Fruit fly (Drosophila melanogaster) whole organism, embryonic: ENCODE results near the gene aqz.

Experiments
- Asciz ChIP-seq: fragments of 200-800 bp; sonication (Bioruptor generic); optimal IDR thresholded peaks from 2 replicates; lab custom pipeline; 2017; ENCODE audit warnings: missing biosample characterization, mild to moderate bottlenecking, missing genetic modification characterization, missing genetic modification reagents
- Bdp1 ChIP-seq: fragments of 200-800 bp; sonication (Bioruptor generic); optimal IDR thresholded peaks from 3 replicates; lab custom pipeline; 2016; ENCODE audit warnings: missing biosample characterization, missing genetic modification characterization
- CG10543 ChIP-seq: fragments of 200-800 bp; sonication (Bioruptor generic); optimal IDR thresholded peaks from 3 replicates; lab custom pipeline; 2017; ENCODE audit warnings: missing biosample characterization, mild to moderate bottlenecking, missing genetic modification characterization, moderate library complexity
- CG10959 ChIP-seq: fragments of 200-800 bp; sonication (Bioruptor generic); IDR thresholded peaks from 2 replicates; pipeline ENCODE4 v1.3.6; 2022; ENCODE audit warnings: missing biosample characterization, missing genetic modification characterization
- CG12299 ChIP-seq: fragments of 200-800 bp; sonication (Bioruptor generic); optimal IDR thresholded peaks from 2 replicates; lab custom pipeline; 2018; ENCODE audit warnings: missing biosample characterization, mild to moderate bottlenecking, missing genetic modification characterization
- CG12659 ChIP-seq: fragments of 200-800 bp; sonication (Bioruptor generic); optimal IDR thresholded peaks from 3 replicates; lab custom pipeline; 2017; ENCODE audit warnings: mild to moderate bottlenecking, missing biosample characterization, missing genetic modification reagents, missing genetic modification characterization
- CG14710 ChIP-seq: fragments of 200-800 bp; sonication (Bioruptor generic); optimal IDR thresholded peaks from 3 replicates; lab custom pipeline; 2019; ENCODE audit warnings: missing biosample characterization, mild to moderate bottlenecking, missing genetic modification characterization, moderate library complexity
- CG16779 ChIP-seq: fragments of 200-800 bp; sonication (Bioruptor generic); IDR thresholded peaks from 2 replicates; pipeline ENCODE4 v1.3.6; 2022; ENCODE audit warnings: missing biosample characterization, missing genetic modification characterization
- CG17802 ChIP-seq: fragments of 200-800 bp; sonication (Bioruptor generic); optimal IDR thresholded peaks from 2 replicates; lab custom pipeline; 2018; ENCODE audit warnings: missing biosample characterization, mild to moderate bottlenecking, missing genetic modification characterization, moderate library complexity
- CG1832 ChIP-seq: fragments of 200-800 bp; sonication (Bioruptor generic); optimal IDR thresholded peaks from 2 replicates; lab custom pipeline; 2017; ENCODE audit warnings: missing biosample characterization, mild to moderate bottlenecking, missing genetic modification characterization, inconsistent platforms
- CG2712 ChIP-seq: fragments of 200-800 bp; optimal IDR thresholded peaks from 3 replicates; lab custom pipeline; 2019; ENCODE audit warnings: missing biosample characterization, mild to moderate bottlenecking, missing genetic modification characterization, moderate library complexity
- CG30403 ChIP-seq: fragments of 200-800 bp; sonication (Bioruptor generic); optimal IDR thresholded peaks from 3 replicates; lab custom pipeline; 2016; ENCODE audit warnings: missing biosample characterization, missing genetic modification characterization
- CG32532 ChIP-seq: fragments of 200-800 bp; sonication (Bioruptor generic); IDR thresholded peaks from 2 replicates; pipeline ENCODE4 v1.3.6; 2022; ENCODE audit warnings: missing biosample characterization, missing genetic modification characterization
- CG4282 ChIP-seq: fragments of 200-800 bp; sonication (Bioruptor generic); optimal IDR thresholded peaks from 2 replicates; lab custom pipeline; 2016; ENCODE audit warnings: missing biosample characterization, missing genetic modification characterization
- CG6175 ChIP-seq: fragments of 200-800 bp; sonication (Bioruptor generic); IDR thresholded peaks from 3 replicates; pipeline ENCODE4 v1.3.6; 2022; ENCODE audit warnings: missing biosample characterization, missing genetic modification characterization
- CG7963 ChIP-seq: fragments of 200-800 bp; sonication (Bioruptor generic); IDR thresholded peaks from 3 replicates; pipeline ENCODE4 v1.3.6; 2022; ENCODE audit warnings: missing biosample characterization, missing genetic modification characterization; ENCODE audit not compliant: partially characterized antibody
- CG9727 ChIP-seq: fragments of 200-800 bp; sonication (Bioruptor generic); optimal IDR thresholded peaks from 3 replicates; lab custom pipeline; 2017; ENCODE audit warnings: missing biosample characterization, mild to moderate bottlenecking, missing genetic modification characterization
- Chrac-16 ChIP-seq: fragments of 200-800 bp; sonication (Bioruptor generic); optimal IDR thresholded peaks from 3 replicates; lab custom pipeline; 2016; ENCODE audit warnings: missing biosample characterization, missing genetic modification characterization
- Dek ChIP-seq: fragments of 200-800 bp; sonication (Bioruptor generic); optimal IDR thresholded peaks from 3 replicates; lab custom pipeline; 2019; ENCODE audit warnings: missing biosample characterization, mild to moderate bottlenecking, missing genetic modification characterization, moderate library complexity
- Gsc ChIP-seq: fragments of 200-800 bp; sonication (Bioruptor generic); IDR thresholded peaks from 2 replicates; pipeline ENCODE4 v1.3.6; 2022; ENCODE audit warnings: missing biosample characterization, missing genetic modification characterization
- HLH4C ChIP-seq: fragments of 200-800 bp; sonication (Bioruptor generic); IDR thresholded peaks from 3 replicates; pipeline ENCODE4 v1.3.6; 2022; ENCODE audit warnings: missing biosample characterization, missing genetic modification characterization; ENCODE audit not compliant: partially characterized antibody
- MTF-1 ChIP-seq: fragments of 200-800 bp; sonication (Bioruptor generic); optimal IDR thresholded peaks from 2 replicates; lab custom pipeline; 2018; ENCODE audit warnings: missing biosample characterization, mild to moderate bottlenecking, missing genetic modification characterization, borderline replicate concordance
- Rx ChIP-seq: fragments of 200-800 bp; sonication (Bioruptor generic); IDR thresholded peaks from 2 replicates; pipeline ENCODE4 v1.3.6; 2022; ENCODE audit warnings: missing biosample characterization, missing genetic modification characterization
- Scr ChIP-seq: fragments of 200-800 bp; sonication (Bioruptor generic); IDR thresholded peaks from 2 replicates; pipeline ENCODE4 v1.3.6; 2022; ENCODE audit warnings: missing biosample characterization, missing genetic modification characterization; ENCODE audit not compliant: partially characterized antibody
- Sry-β ChIP-seq: fragments of 200-800 bp; sonication (Bioruptor generic); optimal IDR thresholded peaks from 2 replicates; lab custom pipeline; 2018; ENCODE audit warnings: missing biosample characterization, mild to moderate bottlenecking, missing genetic modification characterization, moderate library complexity
- Sry-δ ChIP-seq: fragments of 200-800 bp; sonication (Bioruptor generic); optimal IDR thresholded peaks from 2 replicates; lab custom pipeline; 2016; ENCODE audit warnings: missing biosample characterization, missing genetic modification characterization
- Trl ChIP-seq, 3 experiments: fragments of >200 bp in 2 of 3; fragments of 200-800 bp in 1 of 3; sonication (Bioruptor generic) in 1 of 3; optimal IDR thresholded peaks; 2 replicates in 1 of 3; 3 replicates in 2 of 3; lab custom pipeline; 2016 to 2017; ENCODE audit warnings: missing biosample characterization in 1 of 3, missing genetic modification characterization in 1 of 3
- ab ChIP-seq: fragments of 200-800 bp; sonication (Bioruptor generic); optimal IDR thresholded peaks from 2 replicates; lab custom pipeline; 2016; ENCODE audit warnings: missing biosample characterization, missing genetic modification characterization
- bcd ChIP-seq: fragments of 200-800 bp; sonication (Bioruptor generic); optimal IDR thresholded peaks from 2 replicates; lab custom pipeline; 2017; ENCODE audit warnings: missing biosample characterization, mild to moderate bottlenecking, missing genetic modification characterization
- dan ChIP-seq: fragments of 200-800 bp; sonication (Bioruptor generic); IDR thresholded peaks from 2 replicates; pipeline ENCODE4 v1.3.6; 2022; ENCODE audit warnings: missing biosample characterization, missing genetic modification characterization
- dimm ChIP-seq: fragments of 200-800 bp; sonication (Bioruptor generic); IDR thresholded peaks from 2 replicates; pipeline ENCODE4 v1.3.6; 2022; ENCODE audit warnings: missing biosample characterization, missing genetic modification characterization
- eve ChIP-seq, 2 experiments: fragments of >200 bp; optimal IDR thresholded peaks; 2 replicates each; lab custom pipeline; 2017; ENCODE audit warnings: missing biosample characterization in 2 of 2, missing genetic modification characterization in 2 of 2
- fd3F ChIP-seq: fragments of 200-800 bp; sonication (Bioruptor generic); optimal IDR thresholded peaks from 2 replicates; lab custom pipeline; 2018; ENCODE audit warnings: missing biosample characterization, mild to moderate bottlenecking, missing genetic modification characterization, moderate library complexity
- fd96Cb ChIP-seq: fragments of 200-800 bp; sonication (Bioruptor generic); optimal IDR thresholded peaks from 2 replicates; lab custom pipeline; 2018; ENCODE audit warnings: missing biosample characterization, mild to moderate bottlenecking, missing genetic modification characterization, moderate library complexity
- kay ChIP-seq: fragments of 200-800 bp; sonication (Bioruptor generic); optimal IDR thresholded peaks from 2 replicates; lab custom pipeline; 2016; ENCODE audit warnings: missing biosample characterization, missing genetic modification characterization
- klu ChIP-seq: fragments of 200-800 bp; sonication (Bioruptor generic); IDR thresholded peaks from 2 replicates; pipeline ENCODE4 v1.3.6; 2022; ENCODE audit warnings: missing biosample characterization, missing genetic modification characterization
- lilli ChIP-seq: fragments of 200-800 bp; sonication (Bioruptor generic); optimal IDR thresholded peaks from 3 replicates; lab custom pipeline; 2016; ENCODE audit warnings: missing biosample characterization, missing genetic modification characterization
- maf-S ChIP-seq: fragments of 200-800 bp; sonication (Bioruptor generic); optimal IDR thresholded peaks from 2 replicates; lab custom pipeline; 2016; ENCODE audit warnings: missing biosample characterization, missing genetic modification characterization
- mld ChIP-seq: fragments of 200-800 bp; sonication (Bioruptor generic); IDR thresholded peaks from 3 replicates; pipeline ENCODE4 v1.3.6; 2022; ENCODE audit warnings: missing biosample characterization, missing genetic modification characterization; ENCODE audit not compliant: partially characterized antibody
- nerfin-1 ChIP-seq: fragments of 200-800 bp; sonication (Bioruptor generic); optimal IDR thresholded peaks from 3 replicates; lab custom pipeline; 2019; ENCODE audit warnings: missing biosample characterization, mild to moderate bottlenecking, missing genetic modification characterization, moderate library complexity
- nom ChIP-seq: fragments of 200-800 bp; sonication (Bioruptor generic); optimal IDR thresholded peaks from 2 replicates; lab custom pipeline; 2017; ENCODE audit warnings: missing biosample characterization, missing genetic modification characterization, mild to moderate bottlenecking, moderate library complexity, missing genetic modification reagents
- odd ChIP-seq: fragments of 200-800 bp; sonication (Bioruptor generic); optimal IDR thresholded peaks from 2 replicates; lab custom pipeline; 2017; ENCODE audit warnings: missing biosample characterization, mild to moderate bottlenecking, missing genetic modification characterization
- pho ChIP-seq: fragments of 200-800 bp; sonication (Bioruptor generic); optimal IDR thresholded peaks from 2 replicates; lab custom pipeline; 2016; ENCODE audit warnings: missing biosample characterization, missing genetic modification characterization
- pros ChIP-seq: fragments of 200-800 bp; sonication (Bioruptor generic); optimal IDR thresholded peaks from 3 replicates; lab custom pipeline; 2019; ENCODE audit warnings: missing biosample characterization, mild to moderate bottlenecking, missing genetic modification characterization, moderate library complexity
- sima ChIP-seq: fragments of 200-800 bp; sonication (Bioruptor generic); optimal IDR thresholded peaks from 2 replicates; lab custom pipeline; 2016; ENCODE audit warnings: missing biosample characterization, missing genetic modification characterization
- sqz ChIP-seq: fragments of 200-800 bp; sonication (Bioruptor generic); optimal IDR thresholded peaks from 3 replicates; lab custom pipeline; 2018; ENCODE audit warnings: missing biosample characterization, mild to moderate bottlenecking, missing genetic modification characterization
- tll ChIP-seq, 2 experiments: fragments of 200-800 bp in 1 of 2; fragments of >200 bp in 1 of 2; sonication (Bioruptor generic) in 1 of 2; optimal IDR thresholded peaks; 2 replicates each; lab custom pipeline; 2017 to 2019; ENCODE audit warnings: missing biosample characterization in 2 of 2, missing genetic modification characterization in 2 of 2, mild to moderate bottlenecking in 1 of 2, moderate library complexity in 1 of 2
- wek ChIP-seq: fragments of 200-800 bp; sonication (Bioruptor generic); optimal IDR thresholded peaks from 3 replicates; lab custom pipeline; 2018; ENCODE audit warnings: missing biosample characterization, mild to moderate bottlenecking, missing genetic modification characterization, moderate library complexity

The aqz gene

dm6 chr3R:8867325-8868104 lies 47.0 kb upstream of the aqz start (continued):
- TF ChIP-seq dan (GFP tag; lab: Robert Waterston, UW) (no peak), MTF-1 (no peak), klu (no peak), lilli (no peak), CG1832 (no peak), Bdp1 (GFP tag; lab: Kevin White, UChicago) (no peak), CG12659 (GFP tag; lab: Kevin White, UChicago) (peak; percentile 59), CG14710 (tag; lab: Kevin White, UChicago) (peak; percentile 82), CG10959 (GFP tag; lab: Robert Waterston, UW) (no peak), Gsc (GFP tag; lab: Robert Waterston, UW) (no peak), CG32532 (0 out of 2 replicates have a peak, but pooled peaks have one; percentile 33), kay (no peak), Scr (GFP tag; lab: Robert Waterston, UW) (no peak), sqz (peak; percentile 19), nerfin-1 (tag; lab: Kevin White, UChicago) (peak; percentile 65), Sry-δ (no peak), eve (GFP tag; optimal IDR thresholded peaks at IDR 0.05; lab: Kevin White, UChicago) (no peak), Sry-β (GFP tag; lab: Kevin White, UChicago) (no peak), pho (GFP tag; lab: Kevin White, UChicago) (no peak), dimm (GFP tag; lab: Robert Waterston, UW) (no peak), Chrac-16 (peak; percentile 23), mld (GFP tag; lab: Robert Waterston, UW) (no peak), CG4282 (GFP tag; lab: Kevin White, UChicago) (no peak), CG10543 (GFP tag; lab: Kevin White, UChicago) (no peak), CG7963 (GFP tag; lab: Robert Waterston, UW) (no peak), ab (no peak), fd3F (peak; percentile 29), wek (no peak), HLH4C (GFP tag; lab: Robert Waterston, UW) (no peak), pros (GFP tag; lab: Kevin White, UChicago) (no peak), maf-S (GFP tag; lab: Kevin White, UChicago) (no peak), Trl (optimal IDR thresholded peaks at IDR 0.05; lab: Kevin White, UChicago) (peak in 1 of 2 experiments; percentile 10), Trl (GFP tag; optimal IDR thresholded peaks at IDR 0.05; lab: Kevin White, UChicago) (no peak), odd (GFP tag; lab: Kevin White, UChicago) (peak; percentile 18), CG17802 (tag; lab: Kevin White, UChicago) (no peak), fd96Cb (tag; lab: Kevin White, UChicago) (peak; percentile 63), CG12299 (tag; lab: Kevin White, UChicago) (peak; percentile 8), nom (GFP tag; lab: Kevin White, UChicago) (no peak), CG6175 (0 out of 3 replicates have a peak, but pooled peaks have one; percentile 30), CG9727 (GFP tag; lab: Kevin White, UChicago) (peak; percentile 71), Rx (no peak), sima (GFP tag; lab: Kevin White, UChicago) (no peak), Asciz (GFP tag; lab: Kevin White, UChicago) (peak; percentile 53), Dek (tag; lab: Kevin White, UChicago) (peak; percentile 41), CG30403 (GFP tag; lab: Kevin White, UChicago) (peak; percentile 65), CG16779 (GFP tag; lab: Robert Waterston, UW) (no peak), tll (GFP tag; optimal IDR thresholded peaks at IDR 0.05; lab: Kevin White, UChicago) (no peak), bcd (peak; percentile 35), CG2712 (peak; percentile 76)
